Worm (Caenorhabditis elegans) whole organism, mixed stage, embryonic: ENCODE results near the gene srv-12.

Source experiments
- M03D4.4 ChIP-seq: sonication (generic microtip); optimal IDR thresholded peaks from 2 replicates; lab custom pipeline; 2017; ENCODE audit warnings: mild to moderate bottlenecking, missing genetic modification characterization, missing compliant biosample characterization
- bed-3 ChIP-seq: fragments of 200-800 bp; sonication (Bioruptor generic); optimal IDR thresholded peaks from 3 replicates; lab custom pipeline; 2018; ENCODE audit warnings: mild to moderate bottlenecking, missing genetic modification characterization, moderate library complexity, missing compliant biosample characterization
- blmp-1 ChIP-seq: fragments of 150-350 bp; optimal IDR thresholded peaks from 2 replicates; lab custom pipeline; 2014; ENCODE audit warnings: missing biosample characterization, missing genetic modification characterization
- ceh-39 ChIP-seq: fragments of 150-350 bp; optimal IDR thresholded peaks from 2 replicates; lab custom pipeline; 2014; ENCODE audit warnings: missing biosample characterization, missing genetic modification characterization
- ceh-43 ChIP-seq: fragments of 200-800 bp; sonication (Bioruptor generic); optimal IDR thresholded peaks from 2 replicates; lab custom pipeline; 2018; ENCODE audit warnings: mild to moderate bottlenecking, missing genetic modification characterization, moderate library complexity, missing compliant biosample characterization
- ceh-83 ChIP-seq: fragments of 200-800 bp; sonication (Bioruptor generic); optimal IDR thresholded peaks from 2 replicates; lab custom pipeline; 2018; ENCODE audit warnings: mild to moderate bottlenecking, missing genetic modification characterization, missing compliant biosample characterization
- ces-1 ChIP-seq: fragments of 150-350 bp; optimal IDR thresholded peaks from 2 replicates; lab custom pipeline; 2014; ENCODE audit warnings: missing biosample characterization, missing genetic modification reagents, missing genetic modification characterization
- cnd-1 ChIP-seq: fragments of 200-800 bp; sonication (Bioruptor generic); optimal IDR thresholded peaks from 2 replicates; lab custom pipeline; 2018; ENCODE audit warnings: mild to moderate bottlenecking, missing genetic modification characterization, missing compliant biosample characterization
- drap-1 ChIP-seq: fragments of 200-800 bp; sonication (Bioruptor generic); optimal IDR thresholded peaks from 3 replicates; lab custom pipeline; 2018; ENCODE audit warnings: mild to moderate bottlenecking, missing genetic modification characterization, missing compliant biosample characterization
- elt-1 ChIP-seq: sonication (generic microtip); optimal IDR thresholded peaks from 2 replicates; lab custom pipeline; 2017; ENCODE audit warnings: missing genetic modification characterization, mild to moderate bottlenecking, missing compliant biosample characterization, antibody characterized with exemption, moderate library complexity, borderline replicate concordance; ENCODE audit not compliant: insufficient read depth
- flh-1 ChIP-seq: fragments of 200-800 bp; sonication (Bioruptor generic); optimal IDR thresholded peaks from 2 replicates; lab custom pipeline; 2018; ENCODE audit warnings: mild to moderate bottlenecking, missing genetic modification characterization, moderate library complexity, missing compliant biosample characterization
- ham-2 ChIP-seq: fragments of 200-800 bp; sonication (Bioruptor generic); optimal IDR thresholded peaks from 2 replicates; lab custom pipeline; 2018; ENCODE audit warnings: mild to moderate bottlenecking, missing genetic modification characterization, missing compliant biosample characterization
- hlh-1 ChIP-seq: fragments of 150-350 bp; optimal IDR thresholded peaks from 2 replicates; lab custom pipeline; 2014; ENCODE audit warnings: missing biosample characterization, missing genetic modification reagents, missing genetic modification characterization
- lin-13 ChIP-seq: fragments of 150-350 bp; optimal IDR thresholded peaks from 2 replicates; lab custom pipeline; 2014; ENCODE audit warnings: missing biosample characterization, missing genetic modification characterization
- lin-32 ChIP-seq: fragments of 200-800 bp; sonication (Bioruptor generic); optimal IDR thresholded peaks from 2 replicates; lab custom pipeline; 2018; ENCODE audit warnings: mild to moderate bottlenecking, missing genetic modification characterization, missing compliant biosample characterization
- lsy-2 ChIP-seq: fragments of 150-350 bp; optimal IDR thresholded peaks from 2 replicates; lab custom pipeline; 2014; ENCODE audit warnings: missing biosample characterization, missing genetic modification characterization
- mab-5 ChIP-seq: fragments of 150-350 bp; optimal IDR thresholded peaks from 2 replicates; lab custom pipeline; 2014; ENCODE audit warnings: missing biosample characterization, missing genetic modification characterization
- mep-1 ChIP-seq: fragments of 150-350 bp; optimal IDR thresholded peaks from 2 replicates; lab custom pipeline; 2017; ENCODE audit warnings: missing biosample characterization, missing genetic modification reagents, missing genetic modification characterization, inconsistent platforms
- mls-2 ChIP-seq: sonication (generic microtip); optimal IDR thresholded peaks from 2 replicates; lab custom pipeline; 2016; ENCODE audit warnings: mild to moderate bottlenecking, missing genetic modification characterization, moderate library complexity, missing compliant biosample characterization
- nhr-12 ChIP-seq: fragments of 150-350 bp; optimal IDR thresholded peaks from 2 replicates; lab custom pipeline; 2014; ENCODE audit warnings: missing biosample characterization, missing genetic modification characterization
- nhr-2 ChIP-seq: fragments of 150-350 bp; optimal IDR thresholded peaks from 2 replicates; lab custom pipeline; 2014; ENCODE audit warnings: missing biosample characterization, missing genetic modification characterization
- nhr-237 ChIP-seq: fragments of 150-350 bp; optimal IDR thresholded peaks from 2 replicates; lab custom pipeline; 2014; ENCODE audit warnings: missing biosample characterization, missing genetic modification characterization
- nhr-28 ChIP-seq: fragments of 150-350 bp; optimal IDR thresholded peaks from 2 replicates; lab custom pipeline; 2014; ENCODE audit warnings: missing biosample characterization, missing genetic modification characterization
- nhr-76 ChIP-seq: sonication (generic microtip); optimal IDR thresholded peaks from 2 replicates; lab custom pipeline; 2017; ENCODE audit warnings: missing biosample characterization, missing genetic modification characterization
- pha-4 ChIP-seq: fragments of 150-350 bp; optimal IDR thresholded peaks from 2 replicates; lab custom pipeline; 2018; ENCODE audit warnings: missing biosample characterization, missing genetic modification reagents, missing genetic modification characterization
- sem-2 ChIP-seq: fragments of 200-800 bp; sonication (Bioruptor generic); optimal IDR thresholded peaks from 2 replicates; lab custom pipeline; 2018; ENCODE audit warnings: mild to moderate bottlenecking, missing genetic modification characterization, missing compliant biosample characterization
- snpc-4 ChIP-seq: fragments of 150-350 bp; optimal IDR thresholded peaks from 2 replicates; lab custom pipeline; 2014; ENCODE audit warnings: missing biosample characterization, missing genetic modification characterization
- tbx-8 ChIP-seq: fragments of 200-800 bp; sonication (Bioruptor generic); optimal IDR thresholded peaks from 2 replicates; lab custom pipeline; 2018; ENCODE audit warnings: mild to moderate bottlenecking, missing genetic modification characterization, moderate library complexity, missing compliant biosample characterization
- unc-120 ChIP-seq: sonication (generic microtip); optimal IDR thresholded peaks from 2 replicates; lab custom pipeline; 2017; ENCODE audit warnings: missing genetic modification characterization, missing compliant biosample characterization; ENCODE audit not compliant: poor library complexity, severe bottlenecking
- unc-39 ChIP-seq: fragments of 150-350 bp; optimal IDR thresholded peaks from 2 replicates; lab custom pipeline; 2014; ENCODE audit warnings: missing biosample characterization, missing genetic modification characterization
- unc-62 ChIP-seq: fragments of 150-350 bp; optimal IDR thresholded peaks from 2 replicates; lab custom pipeline; 2014; ENCODE audit warnings: missing biosample characterization, missing genetic modification reagents, missing genetic modification characterization
- zip-8 ChIP-seq: fragments of 150-350 bp; optimal IDR thresholded peaks from 2 replicates; lab custom pipeline; 2014; ENCODE audit warnings: missing biosample characterization, missing genetic modification characterization
- ztf-11 ChIP-seq: fragments of 150-350 bp; optimal IDR thresholded peaks from 2 replicates; lab custom pipeline; 2014; ENCODE audit warnings: missing biosample characterization, missing genetic modification characterization

srv-12 gene

ce11 chrIV:10053550-10053949, at the start of gene srv-12:
srv-12 (minus strand) TSS chrIV:10053650.
- TF ChIP-seq nhr-12 (tag; lab: Kevin White, UChicago) (no peak), pha-4 (tag; lab: Kevin White, UChicago) (no peak), tbx-8 (no peak), ceh-83 (GFP tag; lab: Kevin White, UChicago) (no peak), flh-1 (no peak), elt-1 (tag; lab: Kevin White, UChicago) (no peak), blmp-1 (tag; lab: Kevin White, UChicago) (no peak), nhr-2 (tag; lab: Kevin White, UChicago) (no peak), zip-8 (tag; lab: Kevin White, UChicago) (no peak), sem-2 (GFP tag; lab: Kevin White, UChicago) (no peak), ceh-43 (GFP tag; lab: Kevin White, UChicago) (no peak), ces-1 (no peak)
- TF ChIP-seq, all 35 proteins: peak for 0

- TF ChIP-seq pha-4 (tag; lab: Kevin White, UChicago) (peak; percentile 1), ceh-39 (tag; lab: Kevin White, UChicago) (no peak)
These were observed 43.4 kb upstream of the srv-12 start, which contains the start of gene dis-3 for ce11 chrIV:10096881-10097280. dis-3 (plus strand) TSS chrIV:10097202.

ce11 chrIV:10095171-10095570, 41.7 kb upstream of the srv-12 start, which contains the start of the genes C04G2.5 and msp-36:
C04G2.5 (minus strand) TSS chrIV:10095271.
msp-36 (plus strand) TSS chrIV:10095433.
- TF ChIP-seq blmp-1 (tag; lab: Kevin White, UChicago): no peak
- TF ChIP-seq pha-4 (tag; lab: Kevin White, UChicago): no peak
- TF ChIP-seq nhr-76 (tag; lab: Kevin White, UChicago): no peak
- no peak for TF ChIP-seq mab-5 (tag; lab: Kevin White, UChicago)
- no peak for TF ChIP-seq lin-32 (GFP tag; lab: Kevin White, UChicago)
- no peak for TF ChIP-seq nhr-237

ce11 chrIV:10090358-10090757, 36.9 kb upstream of the srv-12 start, which contains the start of gene ttbk-5:
ttbk-5 (plus strand) TSS chrIV:10090658.
- TF ChIP-seq nhr-12 (tag; lab: Kevin White, UChicago): no peak
- TF ChIP-seq nhr-76 (tag; lab: Kevin White, UChicago): no peak
- TF ChIP-seq snpc-4 (tag; lab: Kevin White, UChicago): no peak
- TF ChIP-seq mls-2 (tag; lab: Kevin White, UChicago): no peak
- peak; percentile 55 for TF ChIP-seq blmp-1 (tag; lab: Kevin White, UChicago)
- no peak for TF ChIP-seq bed-3 (GFP tag; lab: Kevin White, UChicago)
- no peak for TF ChIP-seq drap-1 (GFP tag; lab: Kevin White, UChicago)
- no peak for TF ChIP-seq M03D4.4 (tag; lab: Kevin White, UChicago)
- no peak for TF ChIP-seq unc-120 (tag; lab: Kevin White, UChicago)

ce11 chrIV:10089777-10090176, 36.3 kb upstream of the srv-12 start, which contains the start of gene ttr-39:
ttr-39 (minus strand) TSS chrIV:10089877.
- TF ChIP-seq mls-2 (tag; lab: Kevin White, UChicago) (no peak), blmp-1 (tag; lab: Kevin White, UChicago) (peak; percentile 90)

- TF ChIP-seq ztf-11 (tag; lab: Kevin White, UChicago) (no peak), ces-1 (peak; percentile 60), unc-39 (no peak), bed-3 (GFP tag; lab: Kevin White, UChicago) (no peak), ceh-43 (GFP tag; lab: Kevin White, UChicago) (no peak), lin-13 (tag; lab: Kevin White, UChicago) (no peak), cnd-1 (tag; lab: Kevin White, UChicago) (no peak), mls-2 (tag; lab: Kevin White, UChicago) (no peak), nhr-237 (peak; percentile 65), flh-1 (no peak), unc-62 (GFP tag; lab: Kevin White, UChicago) (peak; percentile 20), tbx-8 (no peak), sem-2 (GFP tag; lab: Kevin White, UChicago) (no peak), nhr-12 (tag; lab: Kevin White, UChicago) (no peak), ham-2 (GFP tag; lab: Kevin White, UChicago) (no peak), mab-5 (tag; lab: Kevin White, UChicago) (no peak), blmp-1 (tag; lab: Kevin White, UChicago) (no peak), nhr-76 (tag; lab: Kevin White, UChicago) (no peak), nhr-28 (tag; lab: Kevin White, UChicago) (no peak), pha-4 (tag; lab: Kevin White, UChicago) (peak; percentile 44), zip-8 (tag; lab: Kevin White, UChicago) (no peak), M03D4.4 (tag; lab: Kevin White, UChicago) (no peak), nhr-2 (tag; lab: Kevin White, UChicago) (no peak), lsy-2 (tag; lab: Kevin White, UChicago) (peak; percentile 75), lin-32 (GFP tag; lab: Kevin White, UChicago) (no peak), elt-1 (tag; lab: Kevin White, UChicago) (no peak), unc-120 (tag; lab: Kevin White, UChicago) (peak; percentile 78), drap-1 (GFP tag; lab: Kevin White, UChicago) (no peak), mep-1 (tag; lab: Kevin White, UChicago) (no peak), snpc-4 (tag; lab: Kevin White, UChicago) (no peak), hlh-1 (tag; lab: Kevin White, UChicago) (no peak), ceh-39 (tag; lab: Kevin White, UChicago) (peak; percentile 88)
These were observed 32.1 kb upstream of the srv-12 start, which contains the start of the genes col-2 and ndc-80 for ce11 chrIV:10085401-10086187. col-2 (minus strand) TSS chrIV:10085451. ndc-80 (plus strand) TSS chrIV:10086137.
